Fruit fly (Drosophila melanogaster): Measurements from ENCODE around the gene CG15629.
A peak's percentile ranks its signal among the peaks of the same experiment; 100 is the strongest.

CG15629 gene

dm6 chr2L:4819995-4820394 is 7.2 kb downstream of the CG15629 start:
- TF ChIP-seq Hnf4 (GFP tag; optimal IDR thresholded peaks at IDR 0.05) (no peak), woc (GFP tag; optimal IDR thresholded peaks at IDR 0.05) (no peak), Mio (GFP tag; optimal IDR thresholded peaks at IDR 0.05) (no peak), OdsH (GFP tag; optimal IDR thresholded peaks at IDR 0.05) (no peak), Dif (GFP tag; optimal IDR thresholded peaks at IDR 0.05; ENCODE audit: partially characterized antibody) (no peak), Rel (GFP tag; optimal IDR thresholded peaks at IDR 0.05) (no peak), Rel (tag; optimal IDR thresholded peaks at IDR 0.05) (no peak), br (GFP tag; optimal IDR thresholded peaks at IDR 0.05) (peak; percentile 11), foxo (GFP tag; optimal IDR thresholded peaks at IDR 0.05) (peak in 1 of 2 experiments; percentile 11), ey (GFP tag; optimal IDR thresholded peaks at IDR 0.05) (peak; percentile 10), fru (GFP tag; optimal IDR thresholded peaks at IDR 0.05) (peak; percentile 15)

dm6 chr2L:4820448-4821318 is 7.9 kb downstream of the CG15629 start:
- TF ChIP-seq h (GFP tag; optimal IDR thresholded peaks at IDR 0.05) (peak; percentile 74), rgr (GFP tag; optimal IDR thresholded peaks at IDR 0.05) (peak; percentile 54), jim (GFP tag; optimal IDR thresholded peaks at IDR 0.05) (no peak), CG9705 (GFP tag; optimal IDR thresholded peaks at IDR 0.05) (peak; percentile 55), sage (GFP tag; optimal IDR thresholded peaks at IDR 0.05) (no peak), psq (GFP tag; optimal IDR thresholded peaks at IDR 0.05) (peak; percentile 78), HLH106 (tag; optimal IDR thresholded peaks at IDR 0.05) (peak; percentile 71), brk (GFP tag; optimal IDR thresholded peaks at IDR 0.05) (peak; percentile 18), foxo (GFP tag; optimal IDR thresholded peaks at IDR 0.05) (peak in 1 of 2 experiments; percentile 82), Jra (GFP tag; optimal IDR thresholded peaks at IDR 0.05) (peak; percentile 25), lola (GFP tag; optimal IDR thresholded peaks at IDR 0.05) (no peak), br (GFP tag; optimal IDR thresholded peaks at IDR 0.05) (peak; percentile 68), ey (GFP tag; optimal IDR thresholded peaks at IDR 0.05) (peak; percentile 57), dmrt93B (GFP tag; optimal IDR thresholded peaks at IDR 0.05) (peak; percentile 55), Rel (GFP tag; optimal IDR thresholded peaks at IDR 0.05) (no peak), Rel (tag; optimal IDR thresholded peaks at IDR 0.05) (no peak), Hnf4 (GFP tag; optimal IDR thresholded peaks at IDR 0.05) (peak; percentile 50), OdsH (GFP tag; optimal IDR thresholded peaks at IDR 0.05) (peak; percentile 74), usp (GFP tag; optimal IDR thresholded peaks at IDR 0.05) (no peak), tai (GFP tag; optimal IDR thresholded peaks at IDR 0.05) (peak; percentile 65), Sp1 (GFP tag; optimal IDR thresholded peaks at IDR 0.05) (peak; percentile 81), Dif (GFP tag; optimal IDR thresholded peaks at IDR 0.05; ENCODE audit: partially characterized antibody) (peak; percentile 35), fru (GFP tag; optimal IDR thresholded peaks at IDR 0.05) (peak; percentile 80)

- TF ChIP-seq fru (GFP tag; optimal IDR thresholded peaks at IDR 0.05) (peak; percentile 76), Dfd (GFP tag; optimal IDR thresholded peaks at IDR 0.05) (no peak), dl (GFP tag; optimal IDR thresholded peaks at IDR 0.05; ENCODE audit: insufficient read depth in 1 of 2, partially characterized antibody in 2 of 2) (no peak), Vsx2 (GFP tag; optimal IDR thresholded peaks at IDR 0.05; ENCODE audit: partially characterized antibody) (no peak), ey (GFP tag; optimal IDR thresholded peaks at IDR 0.05) (peak; percentile 47), psq (GFP tag; optimal IDR thresholded peaks at IDR 0.05) (peak; percentile 59), rgr (GFP tag; optimal IDR thresholded peaks at IDR 0.05) (peak; percentile 52), Dif (GFP tag; optimal IDR thresholded peaks at IDR 0.05; ENCODE audit: partially characterized antibody) (no peak), Rel (GFP tag; optimal IDR thresholded peaks at IDR 0.05) (no peak), Rel (tag; optimal IDR thresholded peaks at IDR 0.05) (peak; percentile 26), usp (GFP tag; optimal IDR thresholded peaks at IDR 0.05) (no peak), brk (GFP tag; optimal IDR thresholded peaks at IDR 0.05) (no peak), CrebA (GFP tag; optimal IDR thresholded peaks at IDR 0.05; ENCODE audit: borderline replicate concordance) (peak; percentile 67), woc (GFP tag; optimal IDR thresholded peaks at IDR 0.05) (peak; percentile 75), jim (GFP tag; optimal IDR thresholded peaks at IDR 0.05) (no peak), Hr78 (GFP tag; optimal IDR thresholded peaks at IDR 0.05) (no peak), CG32264 (GFP tag; optimal IDR thresholded peaks at IDR 0.05) (no peak), Hr83 (GFP tag; optimal IDR thresholded peaks at IDR 0.05; ENCODE audit: poor library complexity, severe bottlenecking) (no peak), dsf (GFP tag; optimal IDR thresholded peaks at IDR 0.05; ENCODE audit: borderline replicate concordance) (no peak), h (GFP tag; optimal IDR thresholded peaks at IDR 0.05) (peak; percentile 73), CG9705 (GFP tag; optimal IDR thresholded peaks at IDR 0.05) (peak; percentile 38), Jra (GFP tag; optimal IDR thresholded peaks at IDR 0.05) (no peak), dmrt93B (GFP tag; optimal IDR thresholded peaks at IDR 0.05) (peak; percentile 50), HLH106 (tag; optimal IDR thresholded peaks at IDR 0.05) (peak; percentile 82), N (GFP tag; optimal IDR thresholded peaks at IDR 0.05) (no peak), Hnf4 (GFP tag; optimal IDR thresholded peaks at IDR 0.05) (peak; percentile 10), lola (GFP tag; optimal IDR thresholded peaks at IDR 0.05) (no peak), GATAd (GFP tag; optimal IDR thresholded peaks at IDR 0.05) (no peak), foxo (GFP tag; optimal IDR thresholded peaks at IDR 0.05) (peak in 1 of 2 experiments; percentile 57), Sp1 (GFP tag; optimal IDR thresholded peaks at IDR 0.05) (peak; percentile 66), Abd-B (GFP tag; optimal IDR thresholded peaks at IDR 0.05) (no peak), sv (GFP tag; optimal IDR thresholded peaks at IDR 0.05) (peak; percentile 77), tai (GFP tag; optimal IDR thresholded peaks at IDR 0.05) (peak; percentile 39), Myc (optimal IDR thresholded peaks at IDR 0.05) (no peak), pan (optimal IDR thresholded peaks at IDR 0.05) (no peak), sage (GFP tag; optimal IDR thresholded peaks at IDR 0.05) (no peak), Mio (GFP tag; optimal IDR thresholded peaks at IDR 0.05) (no peak), br (GFP tag; optimal IDR thresholded peaks at IDR 0.05) (peak; percentile 45), OdsH (GFP tag; optimal IDR thresholded peaks at IDR 0.05) (no peak)
These were observed 8.5 kb downstream of the CG15629 start for dm6 chr2L:4821319-4821717.
